Fruit fly (Drosophila melanogaster) whole organism, prepupa: Measurements from ENCODE around the gene IntS9.

Experiments used
- Blimp-1 ChIP-seq: fragments of 200-800 bp; sonication (Bioruptor generic); optimal IDR thresholded peaks from 3 replicates; lab custom pipeline; 2017; ENCODE audit warnings: missing biosample characterization, missing genetic modification characterization, mild to moderate bottlenecking, moderate library complexity, missing genetic modification reagents
- CG10631 ChIP-seq: fragments of 200-800 bp; sonication (Bioruptor generic); optimal IDR thresholded peaks from 2 replicates; lab custom pipeline; 2016; ENCODE audit warnings: missing biosample characterization, missing genetic modification characterization
- CG10669 ChIP-seq: fragments of 200-800 bp; sonication (Bioruptor generic); optimal IDR thresholded peaks from 3 replicates; lab custom pipeline; 2018; ENCODE audit warnings: missing biosample characterization, mild to moderate bottlenecking, missing genetic modification characterization, moderate library complexity
- CG11294 ChIP-seq: fragments of 200-800 bp; sonication (Bioruptor generic); IDR thresholded peaks from 2 replicates; pipeline ENCODE4 v1.3.6; 2022; ENCODE audit warnings: missing biosample characterization, missing genetic modification characterization
- CG11762 ChIP-seq: fragments of 200-800 bp; sonication (Bioruptor generic); optimal IDR thresholded peaks from 3 replicates; lab custom pipeline; 2016; ENCODE audit warnings: missing biosample characterization, missing genetic modification characterization; ENCODE audit not compliant: insufficient read depth
- CG11902 ChIP-seq: fragments of 200-800 bp; sonication (Bioruptor generic); optimal IDR thresholded peaks from 3 replicates; lab custom pipeline; 2016; ENCODE audit warnings: missing biosample characterization, missing genetic modification characterization
- CG15336 ChIP-seq: fragments of 200-800 bp; sonication (Bioruptor generic); IDR thresholded peaks from 2 replicates; pipeline ENCODE4 v1.3.6; 2022; ENCODE audit warnings: missing biosample characterization, missing genetic modification characterization
- CG1621 ChIP-seq: fragments of 200-800 bp; sonication (Bioruptor generic); optimal IDR thresholded peaks from 3 replicates; lab custom pipeline; 2018; ENCODE audit warnings: missing biosample characterization, mild to moderate bottlenecking, missing genetic modification characterization
- CG16779 ChIP-seq: fragments of 200-800 bp; sonication (Bioruptor generic); optimal IDR thresholded peaks from 3 replicates; lab custom pipeline; 2017; ENCODE audit warnings: missing biosample characterization, mild to moderate bottlenecking, missing genetic modification characterization
- CG3032 ChIP-seq: fragments of 200-800 bp; optimal IDR thresholded peaks from 2 replicates; lab custom pipeline; 2019; ENCODE audit warnings: missing biosample characterization, mild to moderate bottlenecking, missing genetic modification characterization, moderate library complexity
- CG31627 ChIP-seq: fragments of 200-800 bp; sonication (Bioruptor generic); optimal IDR thresholded peaks from 3 replicates; lab custom pipeline; 2016; ENCODE audit warnings: missing biosample characterization, missing genetic modification characterization
- CG32006 ChIP-seq: fragments of 200-800 bp; sonication (Bioruptor generic); optimal IDR thresholded peaks from 3 replicates; lab custom pipeline; 2017; ENCODE audit warnings: missing biosample characterization, mild to moderate bottlenecking, missing genetic modification characterization
- CG3919 ChIP-seq: fragments of 200-800 bp; sonication (Bioruptor generic); optimal IDR thresholded peaks from 3 replicates; lab custom pipeline; 2016; ENCODE audit warnings: missing biosample characterization, missing genetic modification characterization
- CG6163 ChIP-seq: fragments of 200-800 bp; sonication (Bioruptor generic); IDR thresholded peaks from 3 replicates; pipeline ENCODE4 v1.3.6; 2022; ENCODE audit warnings: missing biosample characterization, missing genetic modification characterization
- CG6808 ChIP-seq: fragments of 200-800 bp; sonication (Bioruptor generic); optimal IDR thresholded peaks from 3 replicates; lab custom pipeline; 2017; ENCODE audit warnings: missing biosample characterization, missing genetic modification characterization, mild to moderate bottlenecking, moderate library complexity, missing genetic modification reagents
- CG6854 ChIP-seq: fragments of 200-800 bp; sonication (Bioruptor generic); optimal IDR thresholded peaks from 2 replicates; lab custom pipeline; 2017; ENCODE audit warnings: missing biosample characterization, mild to moderate bottlenecking, missing genetic modification characterization
- CG8119 ChIP-seq: fragments of 200-800 bp; sonication (Bioruptor generic); IDR thresholded peaks from 3 replicates; pipeline ENCODE4 v1.3.6; 2022; ENCODE audit warnings: missing biosample characterization, missing genetic modification characterization
- CG8319 ChIP-seq: fragments of 200-800 bp; sonication (Bioruptor generic); optimal IDR thresholded peaks from 3 replicates; lab custom pipeline; 2016; ENCODE audit warnings: missing biosample characterization, missing genetic modification characterization
- CG8632 ChIP-seq: fragments of 200-800 bp; sonication (Bioruptor generic); optimal IDR thresholded peaks from 3 replicates; lab custom pipeline; 2016; ENCODE audit warnings: missing biosample characterization, missing genetic modification characterization
- CG9139 ChIP-seq: fragments of 200-800 bp; sonication (Bioruptor generic); optimal IDR thresholded peaks from 3 replicates; lab custom pipeline; 2017; ENCODE audit warnings: missing biosample characterization, mild to moderate bottlenecking, missing genetic modification characterization
- Eip75B ChIP-seq: fragments of 200-800 bp; sonication (Bioruptor generic); optimal IDR thresholded peaks from 3 replicates; lab custom pipeline; 2016; ENCODE audit warnings: missing biosample characterization, missing genetic modification characterization
- Eip78C ChIP-seq: fragments of 200-800 bp; sonication (Bioruptor generic); peaks from one replicate; lab custom pipeline; 2016; ENCODE audit warnings: missing biosample characterization, missing genetic modification characterization
- Eip93F ChIP-seq: fragments of 200-800 bp; sonication (Bioruptor generic); optimal IDR thresholded peaks from 2 replicates; lab custom pipeline; 2016; ENCODE audit warnings: missing biosample characterization, mild to moderate bottlenecking, missing genetic modification characterization
- Ets21C ChIP-seq: fragments of 200-800 bp; sonication (Bioruptor generic); optimal IDR thresholded peaks from 3 replicates; lab custom pipeline; 2016; ENCODE audit warnings: missing biosample characterization, missing genetic modification characterization
- Ets96B ChIP-seq: fragments of 200-800 bp; optimal IDR thresholded peaks from 2 replicates; lab custom pipeline; 2019; ENCODE audit warnings: missing biosample characterization, mild to moderate bottlenecking, missing genetic modification characterization, moderate library complexity
- Gug ChIP-seq: fragments of 200-800 bp; sonication (Bioruptor generic); IDR thresholded peaks from 2 replicates; pipeline ENCODE4 v1.3.6; 2022; ENCODE audit warnings: missing biosample characterization, missing genetic modification characterization
- Hr38 ChIP-seq: sonication (Bioruptor generic); optimal IDR thresholded peaks from 2 replicates; lab custom pipeline; 2016; ENCODE audit warnings: missing biosample characterization, missing genetic modification characterization
- Hr39 ChIP-seq: fragments of 200-800 bp; sonication (Bioruptor generic); optimal IDR thresholded peaks from 2 replicates; lab custom pipeline; 2016; ENCODE audit warnings: missing biosample characterization, missing genetic modification characterization
- Lpt ChIP-seq: fragments of 200-800 bp; sonication (Bioruptor generic); optimal IDR thresholded peaks from 3 replicates; lab custom pipeline; 2016; ENCODE audit warnings: missing biosample characterization, missing genetic modification characterization
- Met ChIP-seq: fragments of 200-800 bp; sonication (Bioruptor generic); optimal IDR thresholded peaks from 3 replicates; lab custom pipeline; 2016; ENCODE audit warnings: missing biosample characterization, missing genetic modification characterization
- OdsH ChIP-seq: fragments of 200-800 bp; sonication (Bioruptor generic); optimal IDR thresholded peaks from 3 replicates; lab custom pipeline; 2016; ENCODE audit warnings: missing biosample characterization, missing genetic modification characterization
- Smox ChIP-seq: fragments of 200-800 bp; sonication (Bioruptor generic); optimal IDR thresholded peaks from 3 replicates; lab custom pipeline; 2016; ENCODE audit warnings: missing biosample characterization, missing genetic modification characterization
- Sox102F ChIP-seq: fragments of 200-800 bp; sonication (Bioruptor generic); optimal IDR thresholded peaks from 2 replicates; lab custom pipeline; 2016; ENCODE audit warnings: missing biosample characterization, mild to moderate bottlenecking, missing genetic modification characterization
- Sox14 ChIP-seq: fragments of 200-800 bp; sonication (Bioruptor generic); optimal IDR thresholded peaks from 3 replicates; lab custom pipeline; 2016; ENCODE audit warnings: missing biosample characterization, missing genetic modification characterization
- Sox15 ChIP-seq: fragments of 200-800 bp; sonication (Bioruptor generic); optimal IDR thresholded peaks from 3 replicates; lab custom pipeline; 2016; ENCODE audit warnings: missing biosample characterization, missing genetic modification characterization
- achi ChIP-seq: fragments of 200-800 bp; sonication (Bioruptor generic); optimal IDR thresholded peaks from 3 replicates; lab custom pipeline; 2016; ENCODE audit warnings: missing biosample characterization, missing genetic modification characterization
- acj6 ChIP-seq: fragments of 200-800 bp; sonication (Bioruptor generic); optimal IDR thresholded peaks from 3 replicates; lab custom pipeline; 2016; ENCODE audit warnings: missing biosample characterization, missing genetic modification characterization
- cyc ChIP-seq: fragments of 200-800 bp; sonication (Bioruptor generic); optimal IDR thresholded peaks from 3 replicates; lab custom pipeline; 2016; ENCODE audit warnings: missing biosample characterization, missing genetic modification characterization
- dac ChIP-seq: fragments of 200-800 bp; sonication (Bioruptor generic); optimal IDR thresholded peaks from 2 replicates; lab custom pipeline; 2017; ENCODE audit warnings: missing biosample characterization, mild to moderate bottlenecking, missing genetic modification characterization
- dsx ChIP-seq: fragments of 200-800 bp; optimal IDR thresholded peaks from 3 replicates; lab custom pipeline; 2019; ENCODE audit warnings: missing biosample characterization, mild to moderate bottlenecking, missing genetic modification characterization, moderate library complexity; ENCODE audit not compliant: poor library complexity, severe bottlenecking
- eg ChIP-seq: fragments of 200-800 bp; sonication (Bioruptor generic); IDR thresholded peaks from 3 replicates; pipeline ENCODE4 v1.3.6; 2022; ENCODE audit warnings: missing biosample characterization, missing genetic modification characterization
- esn ChIP-seq: fragments of 200-800 bp; sonication (Bioruptor generic); optimal IDR thresholded peaks from 2 replicates; lab custom pipeline; 2016; ENCODE audit warnings: missing biosample characterization, mild to moderate bottlenecking, missing genetic modification characterization, moderate library complexity
- fd85E ChIP-seq: fragments of 200-800 bp; sonication (Bioruptor generic); optimal IDR thresholded peaks from 3 replicates; lab custom pipeline; 2016; ENCODE audit warnings: missing biosample characterization, missing genetic modification characterization
- fkh ChIP-seq: fragments of 200-800 bp; sonication (Bioruptor generic); optimal IDR thresholded peaks from 3 replicates; lab custom pipeline; 2017; ENCODE audit warnings: missing biosample characterization, mild to moderate bottlenecking, missing genetic modification characterization, moderate library complexity
- lz ChIP-seq: fragments of 200-800 bp; sonication (Bioruptor generic); optimal IDR thresholded peaks from 3 replicates; lab custom pipeline; 2016; ENCODE audit warnings: missing biosample characterization, missing genetic modification characterization
- net ChIP-seq: fragments of 200-800 bp; sonication (Bioruptor generic); optimal IDR thresholded peaks from 3 replicates; lab custom pipeline; 2016; ENCODE audit warnings: missing biosample characterization, missing genetic modification characterization
- pdm3 ChIP-seq: fragments of 200-800 bp; sonication (Bioruptor generic); optimal IDR thresholded peaks from 3 replicates; lab custom pipeline; 2016; ENCODE audit warnings: missing biosample characterization, missing genetic modification characterization
- salr ChIP-seq, 2 experiments: fragments of 200-800 bp; sonication (Bioruptor generic); optimal IDR thresholded peaks; 3 replicates each; lab custom pipeline; 2016 to 2018; ENCODE audit warnings: missing biosample characterization in 2 of 2, missing genetic modification characterization in 2 of 2, mild to moderate bottlenecking in 1 of 2
- ss ChIP-seq, 2 experiments: fragments of 200-800 bp; sonication (Bioruptor generic); optimal IDR thresholded peaks; 2 replicates in 1 of 2; 3 replicates in 1 of 2; lab custom pipeline; 2017 to 2018; ENCODE audit warnings: mild to moderate bottlenecking in 2 of 2, missing biosample characterization in 2 of 2, missing genetic modification characterization in 2 of 2, moderate library complexity in 1 of 2
- svp ChIP-seq: fragments of 200-800 bp; sonication (Bioruptor generic); peaks from one replicate; lab custom pipeline; 2016; ENCODE audit warnings: missing biosample characterization, missing genetic modification characterization
- topi ChIP-seq: fragments of 200-800 bp; sonication (Bioruptor generic); optimal IDR thresholded peaks from 3 replicates; lab custom pipeline; 2016; ENCODE audit warnings: missing biosample characterization, missing genetic modification characterization
- vri ChIP-seq: fragments of 200-800 bp; sonication (Bioruptor generic); optimal IDR thresholded peaks from 3 replicates; lab custom pipeline; 2016; ENCODE audit warnings: missing biosample characterization, mild to moderate bottlenecking, missing genetic modification characterization

IntS9 gene

DNA sequence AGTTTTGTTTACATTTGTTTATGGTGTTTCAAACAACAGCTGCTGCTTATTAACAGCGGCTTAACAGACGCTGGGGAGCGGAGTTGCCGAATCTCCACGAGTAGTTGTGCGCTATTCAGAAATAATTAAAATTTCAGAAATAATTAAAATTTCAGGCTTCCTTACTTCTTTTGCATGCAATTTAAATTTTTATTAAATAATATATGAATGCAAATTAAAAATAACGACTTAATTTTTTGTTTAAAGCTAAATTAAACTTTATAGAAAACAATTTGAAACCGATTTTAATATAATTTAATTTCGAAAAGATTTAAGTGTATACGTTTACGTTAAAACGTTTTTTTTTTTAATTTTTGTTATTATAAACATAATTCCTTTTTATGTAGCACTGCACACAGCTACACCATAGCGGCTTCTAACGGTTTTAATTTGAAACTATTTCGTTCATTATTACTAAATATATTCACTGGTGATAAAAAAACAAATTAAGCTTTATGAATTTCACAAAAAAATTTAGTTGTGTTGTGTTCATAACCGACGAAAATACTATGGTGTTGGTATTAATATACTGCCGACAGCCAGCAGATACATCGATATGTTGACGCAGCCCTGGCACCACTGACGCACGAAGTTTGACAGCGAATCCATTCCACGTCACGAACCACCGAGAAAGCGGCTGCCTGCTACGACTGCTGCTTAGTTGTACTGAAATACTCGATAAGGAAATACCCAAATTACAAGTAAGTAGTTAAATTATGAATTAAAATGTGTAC lies 23.7 kb upstream of the IntS9 start, which contains the start of gene SsRbeta:
SsRbeta (plus strand) TSS at position 645 of the 773 bp plus-strand sequence.
- TF ChIP-seq CG8119 (GFP tag; lab: Robert Waterston, UW) (peak; percentile 19), svp (GFP tag; lab: Kevin White, UChicago) (no peak), CG16779 (tag; lab: Kevin White, UChicago) (no peak), CG8319 (GFP tag; lab: Kevin White, UChicago) (no peak), Smox (GFP tag; lab: Kevin White, UChicago) (no peak), Ets96B (tag; lab: Kevin White, UChicago) (no peak), dac (GFP tag; lab: Kevin White, UChicago) (no peak), CG6808 (GFP tag; lab: Kevin White, UChicago) (no peak), OdsH (GFP tag; lab: Kevin White, UChicago) (peak; percentile 43), CG10669 (GFP tag; lab: Kevin White, UChicago) (no peak), pdm3 (GFP tag; lab: Kevin White, UChicago) (no peak), CG6854 (no peak), fd85E (no peak), CG9139 (no peak), Eip93F (peak; percentile 78), vri (GFP tag; lab: Kevin White, UChicago) (no peak), CG32006 (GFP tag; lab: Kevin White, UChicago) (no peak), CG6163 (peak; percentile 20), Hr39 (GFP tag; lab: Kevin White, UChicago) (no peak), esn (GFP tag; lab: Kevin White, UChicago) (peak; percentile 19), topi (GFP tag; lab: Kevin White, UChicago) (no peak), acj6 (peak; percentile 38), Eip78C (peak; percentile 75), eg (GFP tag; lab: Robert Waterston, UW) (peak; percentile 63), CG3919 (no peak), CG31627 (GFP tag; lab: Kevin White, UChicago) (no peak), Gug (GFP tag; lab: Robert Waterston, UW) (peak; percentile 33), CG8632 (GFP tag; lab: Kevin White, UChicago) (no peak), cyc (GFP tag; lab: Kevin White, UChicago) (no peak), Hr38 (no peak), Lpt (no peak), Sox14 (GFP tag; lab: Kevin White, UChicago) (no peak), Ets21C (GFP tag; lab: Kevin White, UChicago) (no peak), salr (GFP tag; optimal IDR thresholded peaks at IDR 0.05; lab: Kevin White, UChicago) (no peak), CG11762 (GFP tag; lab: Kevin White, UChicago) (no peak), CG3032 (tag; lab: Kevin White, UChicago) (peak; percentile 13), lz (no peak), Blimp-1 (GFP tag; lab: Kevin White, UChicago) (no peak), achi (peak; percentile 100), Sox15 (GFP tag; lab: Kevin White, UChicago) (no peak), CG1621 (tag; lab: Kevin White, UChicago) (no peak), CG11294 (GFP tag; lab: Robert Waterston, UW) (no peak), Met (GFP tag; lab: Kevin White, UChicago) (peak; percentile 26), fkh (GFP tag; lab: Kevin White, UChicago) (peak; percentile 51), Eip75B (GFP tag; lab: Kevin White, UChicago) (no peak), Sox102F (GFP tag; lab: Kevin White, UChicago) (no peak), CG10631 (GFP tag; lab: Kevin White, UChicago) (peak; percentile 18), ss (GFP tag; optimal IDR thresholded peaks at IDR 0.05; lab: Kevin White, UChicago) (no peak), CG11902 (GFP tag; lab: Kevin White, UChicago) (no peak), dsx (no peak), CG15336 (GFP tag; lab: Robert Waterston, UW) (peak; percentile 41), net (no peak)
